Worm (Caenorhabditis elegans) whole organism, mixed stage, embryonic: ENCODE data around the gene C51E3.6.

Experiments
- M03D4.4 ChIP-seq: sonication (generic microtip); optimal IDR thresholded peaks from 2 replicates; lab custom pipeline; 2017; ENCODE audit warnings: mild to moderate bottlenecking, missing genetic modification characterization, missing compliant biosample characterization
- bed-3 ChIP-seq: fragments of 200-800 bp; sonication (Bioruptor generic); optimal IDR thresholded peaks from 3 replicates; lab custom pipeline; 2018; ENCODE audit warnings: mild to moderate bottlenecking, missing genetic modification characterization, moderate library complexity, missing compliant biosample characterization
- blmp-1 ChIP-seq: fragments of 150-350 bp; optimal IDR thresholded peaks from 2 replicates; lab custom pipeline; 2014; ENCODE audit warnings: missing biosample characterization, missing genetic modification characterization
- ceh-39 ChIP-seq: fragments of 150-350 bp; optimal IDR thresholded peaks from 2 replicates; lab custom pipeline; 2014; ENCODE audit warnings: missing biosample characterization, missing genetic modification characterization
- ceh-43 ChIP-seq: fragments of 200-800 bp; sonication (Bioruptor generic); optimal IDR thresholded peaks from 2 replicates; lab custom pipeline; 2018; ENCODE audit warnings: mild to moderate bottlenecking, missing genetic modification characterization, moderate library complexity, missing compliant biosample characterization
- ces-1 ChIP-seq: fragments of 150-350 bp; optimal IDR thresholded peaks from 2 replicates; lab custom pipeline; 2014; ENCODE audit warnings: missing biosample characterization, missing genetic modification reagents, missing genetic modification characterization
- cnd-1 ChIP-seq: fragments of 200-800 bp; sonication (Bioruptor generic); optimal IDR thresholded peaks from 2 replicates; lab custom pipeline; 2018; ENCODE audit warnings: mild to moderate bottlenecking, missing genetic modification characterization, missing compliant biosample characterization
- drap-1 ChIP-seq: fragments of 200-800 bp; sonication (Bioruptor generic); optimal IDR thresholded peaks from 3 replicates; lab custom pipeline; 2018; ENCODE audit warnings: mild to moderate bottlenecking, missing genetic modification characterization, missing compliant biosample characterization
- elt-3 ChIP-seq: fragments of 150-350 bp; optimal IDR thresholded peaks from 2 replicates; lab custom pipeline; 2014; ENCODE audit warnings: missing biosample characterization, missing genetic modification characterization
- flh-1 ChIP-seq: fragments of 200-800 bp; sonication (Bioruptor generic); optimal IDR thresholded peaks from 2 replicates; lab custom pipeline; 2018; ENCODE audit warnings: mild to moderate bottlenecking, missing genetic modification characterization, moderate library complexity, missing compliant biosample characterization
- ham-2 ChIP-seq: fragments of 200-800 bp; sonication (Bioruptor generic); optimal IDR thresholded peaks from 2 replicates; lab custom pipeline; 2018; ENCODE audit warnings: mild to moderate bottlenecking, missing genetic modification characterization, missing compliant biosample characterization
- hlh-1 ChIP-seq: fragments of 150-350 bp; optimal IDR thresholded peaks from 2 replicates; lab custom pipeline; 2014; ENCODE audit warnings: missing biosample characterization, missing genetic modification reagents, missing genetic modification characterization
- lin-13 ChIP-seq: fragments of 150-350 bp; optimal IDR thresholded peaks from 2 replicates; lab custom pipeline; 2014; ENCODE audit warnings: missing biosample characterization, missing genetic modification characterization
- lin-32 ChIP-seq: fragments of 200-800 bp; sonication (Bioruptor generic); optimal IDR thresholded peaks from 2 replicates; lab custom pipeline; 2018; ENCODE audit warnings: mild to moderate bottlenecking, missing genetic modification characterization, missing compliant biosample characterization
- lsy-2 ChIP-seq: fragments of 150-350 bp; optimal IDR thresholded peaks from 2 replicates; lab custom pipeline; 2014; ENCODE audit warnings: missing biosample characterization, missing genetic modification characterization
- mep-1 ChIP-seq: fragments of 150-350 bp; optimal IDR thresholded peaks from 2 replicates; lab custom pipeline; 2017; ENCODE audit warnings: missing biosample characterization, missing genetic modification reagents, missing genetic modification characterization, inconsistent platforms
- mls-2 ChIP-seq: sonication (generic microtip); optimal IDR thresholded peaks from 2 replicates; lab custom pipeline; 2016; ENCODE audit warnings: mild to moderate bottlenecking, missing genetic modification characterization, moderate library complexity, missing compliant biosample characterization
- nhr-2 ChIP-seq: fragments of 150-350 bp; optimal IDR thresholded peaks from 2 replicates; lab custom pipeline; 2014; ENCODE audit warnings: missing biosample characterization, missing genetic modification characterization
- nhr-237 ChIP-seq: fragments of 150-350 bp; optimal IDR thresholded peaks from 2 replicates; lab custom pipeline; 2014; ENCODE audit warnings: missing biosample characterization, missing genetic modification characterization
- nhr-28 ChIP-seq: fragments of 150-350 bp; optimal IDR thresholded peaks from 2 replicates; lab custom pipeline; 2014; ENCODE audit warnings: missing biosample characterization, missing genetic modification characterization
- pha-4 ChIP-seq: fragments of 150-350 bp; optimal IDR thresholded peaks from 2 replicates; lab custom pipeline; 2018; ENCODE audit warnings: missing biosample characterization, missing genetic modification reagents, missing genetic modification characterization
- sem-2 ChIP-seq: fragments of 200-800 bp; sonication (Bioruptor generic); optimal IDR thresholded peaks from 2 replicates; lab custom pipeline; 2018; ENCODE audit warnings: mild to moderate bottlenecking, missing genetic modification characterization, missing compliant biosample characterization
- sptf-1 ChIP-seq: sonication (generic microtip); optimal IDR thresholded peaks from 2 replicates; lab custom pipeline; 2017; ENCODE audit warnings: mild to moderate bottlenecking, missing genetic modification characterization, moderate library complexity, missing compliant biosample characterization
- unc-120 ChIP-seq: sonication (generic microtip); optimal IDR thresholded peaks from 2 replicates; lab custom pipeline; 2017; ENCODE audit warnings: missing genetic modification characterization, missing compliant biosample characterization; ENCODE audit not compliant: poor library complexity, severe bottlenecking
- unc-39 ChIP-seq: fragments of 150-350 bp; optimal IDR thresholded peaks from 2 replicates; lab custom pipeline; 2014; ENCODE audit warnings: missing biosample characterization, missing genetic modification characterization
- unc-62 ChIP-seq: fragments of 150-350 bp; optimal IDR thresholded peaks from 2 replicates; lab custom pipeline; 2014; ENCODE audit warnings: missing biosample characterization, missing genetic modification reagents, missing genetic modification characterization
- zip-8 ChIP-seq: fragments of 150-350 bp; optimal IDR thresholded peaks from 2 replicates; lab custom pipeline; 2014; ENCODE audit warnings: missing biosample characterization, missing genetic modification characterization

Gene C51E3.6

DNA sequence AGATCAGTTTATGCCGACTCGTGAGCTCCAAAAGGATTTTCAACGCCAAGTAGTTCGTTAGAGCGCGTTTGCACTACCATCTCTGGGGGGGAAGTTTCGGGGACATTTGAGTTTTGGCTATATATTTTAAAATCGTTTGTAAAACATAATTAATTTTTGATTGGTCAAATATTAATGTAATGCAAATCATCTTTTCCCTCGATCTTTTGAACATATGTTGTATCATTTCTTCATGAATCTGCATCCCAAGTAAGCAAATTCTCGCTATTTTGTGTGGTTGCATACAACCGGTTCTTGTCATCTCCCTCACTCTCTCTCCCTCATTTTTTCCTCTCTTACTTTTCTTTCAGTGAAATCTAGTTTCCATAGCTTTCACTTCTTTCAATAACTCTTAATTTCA, 11.9 kb upstream of the C51E3.6 start:
- TF ChIP-seq sptf-1, result peak; percentile 48
- TF ChIP-seq lsy-2 (tag; lab: Kevin White, UChicago), result peak; percentile 30
- TF ChIP-seq hlh-1, result no peak
- TF ChIP-seq lin-13 (tag; lab: Kevin White, UChicago), result peak; percentile 40
- no peak for TF ChIP-seq lin-32 (GFP tag; lab: Kevin White, UChicago)
- peak; percentile 0 for TF ChIP-seq ceh-39 (tag; lab: Kevin White, UChicago)
- TF ChIP-seq ces-1 (GFP tag; lab: Kevin White, UChicago), result peak; percentile 19
- TF ChIP-seq nhr-237, result peak; percentile 61
- no peak for TF ChIP-seq ceh-43 (GFP tag; lab: Kevin White, UChicago)
- no peak for TF ChIP-seq elt-3 (tag; lab: Kevin White, UChicago)
- peak; percentile 62 for TF ChIP-seq mep-1 (tag; lab: Kevin White, UChicago)
- TF ChIP-seq flh-1 (GFP tag; lab: Kevin White, UChicago), result no peak
- TF ChIP-seq blmp-1, result peak; percentile 86
- no peak for TF ChIP-seq sem-2
- TF ChIP-seq unc-120 (tag; lab: Kevin White, UChicago), result peak; percentile 67
- no peak for TF ChIP-seq zip-8 (tag; lab: Kevin White, UChicago)

DNA sequence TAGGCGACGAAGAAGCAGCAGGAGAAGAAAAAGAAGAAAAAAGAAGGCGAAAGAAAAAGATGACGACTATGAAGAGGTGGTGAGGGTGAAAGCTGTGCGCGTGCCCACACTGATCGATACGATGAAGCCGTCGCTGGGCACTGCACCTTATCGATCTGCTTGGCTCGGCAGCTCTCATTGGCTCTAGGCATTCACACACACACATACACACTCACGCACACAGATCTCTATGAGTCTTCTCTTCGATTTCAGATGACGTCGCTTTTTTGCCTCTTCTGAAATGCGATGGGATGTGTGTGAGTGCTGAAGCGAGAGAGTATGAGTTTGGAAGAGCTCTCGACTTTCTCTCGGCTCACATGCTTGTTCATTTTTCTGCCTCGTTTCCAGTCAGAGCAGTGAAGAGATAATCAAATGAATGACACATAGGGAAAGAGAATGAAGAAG, 8.4 kb upstream of the C51E3.6 start:
- TF ChIP-seq unc-120 (tag; lab: Kevin White, UChicago) (no peak), ceh-43 (GFP tag; lab: Kevin White, UChicago) (no peak), unc-62 (GFP tag; lab: Kevin White, UChicago) (peak; percentile 12), nhr-237 (no peak), lin-13 (tag; lab: Kevin White, UChicago) (no peak), mls-2 (tag; lab: Kevin White, UChicago) (peak; percentile 69), M03D4.4 (tag; lab: Kevin White, UChicago) (no peak), drap-1 (GFP tag; lab: Kevin White, UChicago) (no peak), lin-32 (GFP tag; lab: Kevin White, UChicago) (no peak), blmp-1 (no peak), nhr-28 (tag; lab: Kevin White, UChicago) (no peak), ces-1 (GFP tag; lab: Kevin White, UChicago) (peak; percentile 90)

DNA sequence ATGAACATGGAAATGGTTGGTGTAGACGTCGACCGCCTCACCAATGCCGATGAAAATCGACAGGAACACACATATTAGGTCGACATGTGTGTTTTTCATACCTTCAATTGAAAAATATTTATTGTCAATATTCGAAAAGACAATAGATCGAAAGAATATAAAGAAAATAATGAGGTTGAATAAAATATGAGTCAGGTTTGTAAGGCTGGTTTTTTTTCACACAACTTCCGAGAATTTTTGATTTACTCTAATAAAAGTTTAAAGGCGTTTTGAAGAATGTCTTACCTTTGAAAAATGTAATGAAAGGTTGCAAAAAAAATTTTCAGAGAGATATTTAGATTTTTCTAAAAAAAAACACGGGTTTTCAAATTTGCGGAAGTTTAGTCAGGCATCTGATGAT, 7.4 kb upstream of the C51E3.6 start, which contains the start of gene egl-3:
TSS of gene egl-3 (minus strand) at position 101 of the 400 bp plus-strand sequence.
- TF ChIP-seq lin-32 (GFP tag; lab: Kevin White, UChicago) (no peak), unc-39 (no peak), nhr-2 (no peak), mls-2 (tag; lab: Kevin White, UChicago) (no peak), blmp-1 (no peak), nhr-237 (no peak), drap-1 (GFP tag; lab: Kevin White, UChicago) (no peak), nhr-28 (tag; lab: Kevin White, UChicago) (no peak), sptf-1 (no peak), mep-1 (tag; lab: Kevin White, UChicago) (no peak), bed-3 (no peak), cnd-1 (tag; lab: Kevin White, UChicago) (no peak), zip-8 (tag; lab: Kevin White, UChicago) (no peak)
- TF ChIP-seq, all 35 proteins: peak for 0

DNA sequence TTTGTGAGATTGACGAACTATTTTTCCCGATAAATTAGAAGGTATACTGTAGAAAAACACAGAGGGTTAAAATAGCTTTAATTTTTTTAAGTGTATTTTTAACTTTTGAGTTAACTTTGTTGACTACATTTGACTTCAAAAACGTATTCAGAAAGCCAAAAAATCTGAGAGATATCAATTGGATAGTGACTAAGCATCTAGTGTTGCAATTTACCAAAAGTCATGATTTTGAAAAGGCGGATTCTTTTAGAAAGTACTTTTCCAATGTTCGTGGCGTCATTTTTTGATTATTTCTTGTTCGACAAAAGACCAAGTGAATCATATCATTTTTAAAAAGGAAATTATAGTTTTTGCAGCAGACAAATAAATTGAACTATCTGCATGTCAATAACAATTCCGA, 2.6 kb upstream of the C51E3.6 start:
- TF ChIP-seq mep-1 (tag; lab: Kevin White, UChicago), result no peak

DNA sequence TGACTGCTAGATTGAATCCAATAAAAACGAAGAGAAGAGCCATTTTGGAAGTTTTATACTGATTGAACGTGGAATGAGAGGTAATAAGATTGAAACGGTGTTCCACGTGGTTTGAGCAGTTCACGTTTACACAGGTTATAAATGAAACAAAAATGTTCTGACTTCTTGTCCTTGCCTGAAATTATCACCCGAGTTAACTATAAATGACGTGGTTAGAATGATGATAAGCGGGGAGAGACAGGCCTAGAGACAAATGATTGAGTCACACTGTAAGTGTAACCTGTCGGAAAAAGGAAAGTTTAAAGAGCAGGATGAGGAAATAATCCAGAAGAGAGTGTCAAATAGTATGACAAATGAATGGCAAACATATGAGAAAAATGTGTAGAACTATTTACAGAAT, 5.3 kb downstream of the C51E3.6 start, which contains the start of gene C51E3.10:
TSS of gene C51E3.10 (minus strand) at position 181 of the 400 bp plus-strand sequence.
- TF ChIP-seq mep-1 (tag; lab: Kevin White, UChicago) (no peak), sptf-1 (no peak), ham-2 (GFP tag; lab: Kevin White, UChicago) (no peak), blmp-1 (no peak), nhr-237 (no peak), pha-4 (tag; lab: Kevin White, UChicago) (no peak), unc-62 (GFP tag; lab: Kevin White, UChicago) (no peak), hlh-1 (no peak)
- TF ChIP-seq, all 35 proteins: peak for 0

DNA sequence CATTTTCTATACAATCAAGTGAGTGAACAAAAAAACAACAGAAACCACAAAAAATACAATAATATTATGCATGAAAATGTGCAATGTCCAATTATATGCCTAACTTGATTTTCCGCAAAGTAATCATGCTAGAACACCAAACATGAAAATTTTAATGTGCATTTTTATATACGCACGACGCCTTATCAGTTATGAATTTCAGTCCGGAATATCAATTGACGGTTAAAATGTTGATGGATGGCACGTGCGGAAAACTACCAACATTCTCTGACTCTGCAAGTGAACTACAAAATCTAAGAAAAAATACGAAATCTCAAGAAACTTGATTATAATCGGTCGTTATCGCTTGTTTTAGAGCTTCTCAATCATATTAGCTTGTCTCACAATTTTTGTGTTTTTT, 6.3 kb downstream of the C51E3.6 start:
- TF ChIP-seq hlh-1, result no peak
- no peak for TF ChIP-seq unc-39
- TF ChIP-seq, all 35 proteins: peak for 0
